Worm (Caenorhabditis elegans) whole organism, young adult: Measurements from ENCODE around the gene F01G4.4.

Experiments used
- B0336.3 ChIP-seq: fragments of 200-800 bp; sonication (Bioruptor generic); IDR thresholded peaks from 2 replicates; pipeline ENCODE4 v1.3.6; 2022; ENCODE audit warnings: missing genetic modification characterization, missing compliant biosample characterization
- F10E7.11 ChIP-seq: sonication (generic microtip); optimal IDR thresholded peaks from 2 replicates; lab custom pipeline; 2017; ENCODE audit warnings: mild to moderate bottlenecking, missing genetic modification characterization, moderate library complexity, missing compliant biosample characterization
- F22D6.2 ChIP-seq: sonication (generic microtip); optimal IDR thresholded peaks from 2 replicates; lab custom pipeline; 2016; ENCODE audit warnings: mild to moderate bottlenecking, missing genetic modification characterization, missing compliant biosample characterization
- F37B4.10 ChIP-seq: fragments of 200-800 bp; sonication (Bioruptor generic); IDR thresholded peaks from 2 replicates; pipeline ENCODE4 v1.3.6; 2022; ENCODE audit warnings: missing genetic modification characterization, missing compliant biosample characterization
- F39B2.1 ChIP-seq: fragments of 200-800 bp; sonication (Bioruptor generic); IDR thresholded peaks from 2 replicates; pipeline ENCODE4 v1.3.6; 2022; ENCODE audit warnings: missing genetic modification reagents, missing genetic modification characterization, missing compliant biosample characterization
- F49E8.2 ChIP-seq: sonication (generic microtip); optimal IDR thresholded peaks from 3 replicates; lab custom pipeline; 2017; ENCODE audit warnings: missing genetic modification characterization, mild to moderate bottlenecking, missing compliant biosample characterization, antibody characterized with exemption, moderate library complexity; ENCODE audit not compliant: insufficient read depth
- K11D2.4 ChIP-seq: fragments of 200-800 bp; sonication (Bioruptor generic); IDR thresholded peaks from 2 replicates; pipeline ENCODE4 v1.3.6; 2022; ENCODE audit warnings: missing genetic modification reagents, missing genetic modification characterization, missing compliant biosample characterization
- Y53G8AR.9 ChIP-seq: fragments of 200-800 bp; sonication (Bioruptor generic); conservative IDR thresholded peaks from 2 replicates; pipeline ENCODE4 v1.3.6; 2022; ENCODE audit warnings: missing genetic modification reagents, missing genetic modification characterization, missing compliant biosample characterization
- Y79H2A.3 ChIP-seq: fragments of 200-800 bp; sonication (Bioruptor generic); conservative IDR thresholded peaks from 2 replicates; pipeline ENCODE4 v1.3.6; 2022; ENCODE audit warnings: missing genetic modification reagents, missing genetic modification characterization, missing compliant biosample characterization
- ZK185.1 ChIP-seq: sonication (generic microtip); optimal IDR thresholded peaks from 2 replicates; lab custom pipeline; 2016; ENCODE audit warnings: mild to moderate bottlenecking, missing genetic modification characterization, missing compliant biosample characterization; ENCODE audit not compliant: poor library complexity, severe bottlenecking
- akir-1 ChIP-seq: fragments of 200-800 bp; sonication (Bioruptor generic); optimal IDR thresholded peaks from 2 replicates; lab custom pipeline; 2018; ENCODE audit warnings: mild to moderate bottlenecking, missing genetic modification characterization, moderate library complexity, missing compliant biosample characterization
- aptf-3 ChIP-seq: fragments of 200-800 bp; sonication (Bioruptor generic); IDR thresholded peaks from 2 replicates; pipeline ENCODE4 v1.3.6; 2022; ENCODE audit warnings: missing genetic modification characterization, missing compliant biosample characterization
- attf-5 ChIP-seq: fragments of 200-800 bp; sonication (Bioruptor generic); optimal IDR thresholded peaks from 2 replicates; lab custom pipeline; 2018; ENCODE audit warnings: mild to moderate bottlenecking, missing genetic modification characterization, missing compliant biosample characterization
- ccch-3 ChIP-seq: fragments of 200-800 bp; sonication (Bioruptor generic); optimal IDR thresholded peaks from 2 replicates; lab custom pipeline; 2018; ENCODE audit warnings: mild to moderate bottlenecking, missing genetic modification characterization, missing compliant biosample characterization
- die-1 ChIP-seq: sonication (generic microtip); optimal IDR thresholded peaks from 2 replicates; lab custom pipeline; 2016; ENCODE audit warnings: missing genotype, mild to moderate bottlenecking, missing genetic modification characterization, missing compliant biosample characterization
- dpff-1 ChIP-seq: sonication (generic microtip); optimal IDR thresholded peaks from 2 replicates; lab custom pipeline; 2017; ENCODE audit warnings: mild to moderate bottlenecking, missing genetic modification characterization, missing compliant biosample characterization
- dpl-1 ChIP-seq: fragments of 150-350 bp; optimal IDR thresholded peaks from 2 replicates; lab custom pipeline; 2014; ENCODE audit warnings: missing biosample characterization, missing genetic modification reagents, missing genetic modification characterization
- egl-18 ChIP-seq: fragments of 200-800 bp; sonication (Bioruptor generic); IDR thresholded peaks from 2 replicates; pipeline ENCODE4 v1.3.6; 2022; ENCODE audit warnings: missing genetic modification reagents, missing genetic modification characterization, missing compliant biosample characterization
- ets-4 ChIP-seq: fragments of 200-800 bp; sonication (Bioruptor generic); optimal IDR thresholded peaks from 2 replicates; lab custom pipeline; 2018; ENCODE audit warnings: mild to moderate bottlenecking, missing genetic modification characterization, missing compliant biosample characterization
- fkh-3 ChIP-seq: sonication (generic microtip); optimal IDR thresholded peaks from 2 replicates; lab custom pipeline; 2016; ENCODE audit warnings: mild to moderate bottlenecking, missing genetic modification characterization, missing compliant biosample characterization
- hlh-12 ChIP-seq: sonication (generic microtip); optimal IDR thresholded peaks from 2 replicates; lab custom pipeline; 2016; ENCODE audit warnings: missing genetic modification characterization, missing compliant biosample characterization
- hmg-1.2 ChIP-seq: fragments of 200-800 bp; sonication (Bioruptor generic); IDR thresholded peaks from 2 replicates; pipeline ENCODE4 v1.3.6; 2022; ENCODE audit warnings: missing genetic modification reagents, missing genetic modification characterization, missing compliant biosample characterization
- let-526 ChIP-seq: fragments of 200-800 bp; sonication (Bioruptor generic); IDR thresholded peaks from 2 replicates; pipeline ENCODE4 v1.3.6; 2022; ENCODE audit warnings: missing genetic modification reagents, missing genetic modification characterization, missing compliant biosample characterization
- lin-26 ChIP-seq: fragments of 200-800 bp; sonication (Bioruptor generic); IDR thresholded peaks from 2 replicates; pipeline ENCODE4 v1.3.6; 2022; ENCODE audit warnings: missing genetic modification reagents, missing genetic modification characterization, missing compliant biosample characterization
- lin-40 ChIP-seq: sonication (generic microtip); optimal IDR thresholded peaks from 2 replicates; lab custom pipeline; 2016; ENCODE audit warnings: missing genetic modification characterization, mild to moderate bottlenecking, missing compliant biosample characterization, missing genotype, missing genetic modification reagents
- lin-54 ChIP-seq: fragments of 200-800 bp; sonication (Bioruptor generic); optimal IDR thresholded peaks from 2 replicates; lab custom pipeline; 2018; ENCODE audit warnings: mild to moderate bottlenecking, missing genetic modification characterization, missing compliant biosample characterization
- lir-1 ChIP-seq: fragments of 200-800 bp; sonication (Bioruptor generic); conservative IDR thresholded peaks from 2 replicates; pipeline ENCODE4 v1.3.6; 2022; ENCODE audit warnings: missing genetic modification reagents, missing genetic modification characterization, missing compliant biosample characterization
- madf-6 ChIP-seq: fragments of 200-800 bp; sonication (Bioruptor generic); IDR thresholded peaks from 2 replicates; pipeline ENCODE4 v1.3.6; 2022; ENCODE audit warnings: missing genetic modification reagents, missing genetic modification characterization, missing compliant biosample characterization
- mcd-1 ChIP-seq: fragments of 200-800 bp; sonication (Bioruptor generic); IDR thresholded peaks from 2 replicates; pipeline ENCODE4 v1.3.6; 2022; ENCODE audit warnings: missing genetic modification reagents, missing genetic modification characterization, missing compliant biosample characterization
- mes-4 ChIP-seq: sonication (generic microtip); optimal IDR thresholded peaks from 2 replicates; lab custom pipeline; 2016; ENCODE audit warnings: missing genotype, missing genetic modification characterization, missing compliant biosample characterization
- mxl-1 ChIP-seq: sonication (generic microtip); optimal IDR thresholded peaks from 2 replicates; lab custom pipeline; 2016; ENCODE audit warnings: missing genetic modification characterization, missing compliant biosample characterization
- nfya-1 ChIP-seq: sonication (generic microtip); optimal IDR thresholded peaks from 2 replicates; lab custom pipeline; 2017; ENCODE audit warnings: antibody characterized with exemption, missing compliant biosample characterization, missing genetic modification characterization, borderline replicate concordance; ENCODE audit not compliant: insufficient read depth
- nfya-2 ChIP-seq: fragments of 200-800 bp; sonication (Bioruptor generic); IDR thresholded peaks from 2 replicates; pipeline ENCODE4 v1.3.6; 2022; ENCODE audit warnings: missing genetic modification reagents, missing genetic modification characterization, missing compliant biosample characterization
- nhr-179 ChIP-seq: sonication (generic microtip); optimal IDR thresholded peaks from 2 replicates; lab custom pipeline; 2016; ENCODE audit warnings: mild to moderate bottlenecking, missing genetic modification characterization, missing compliant biosample characterization
- nhr-27 ChIP-seq: fragments of 200-800 bp; sonication (Bioruptor generic); optimal IDR thresholded peaks from 2 replicates; lab custom pipeline; 2018; ENCODE audit warnings: mild to moderate bottlenecking, missing genetic modification characterization, moderate library complexity, missing compliant biosample characterization
- repo-1 ChIP-seq: sonication (generic microtip); optimal IDR thresholded peaks from 2 replicates; lab custom pipeline; 2017; ENCODE audit warnings: mild to moderate bottlenecking, missing genetic modification characterization, missing compliant biosample characterization
- snpc-1.1 ChIP-seq: sonication (generic microtip); optimal IDR thresholded peaks from 2 replicates; lab custom pipeline; 2017; ENCODE audit warnings: missing genetic modification characterization, mild to moderate bottlenecking, missing compliant biosample characterization, antibody characterized with exemption, moderate library complexity, missing genotype, missing genetic modification reagents; ENCODE audit not compliant: insufficient read depth
- somi-1 ChIP-seq: fragments of 200-800 bp; sonication (Bioruptor generic); optimal IDR thresholded peaks from 2 replicates; lab custom pipeline; 2018; ENCODE audit warnings: mild to moderate bottlenecking, missing genetic modification characterization, missing compliant biosample characterization
- tbp1 ChIP-seq: fragments of 200-800 bp; sonication (Bioruptor generic); optimal IDR thresholded peaks from 2 replicates; lab custom pipeline; 2018; ENCODE audit warnings: mild to moderate bottlenecking, missing genetic modification characterization, missing compliant biosample characterization
- unc-130 ChIP-seq: sonication (generic microtip); optimal IDR thresholded peaks from 2 replicates; lab custom pipeline; 2016; ENCODE audit warnings: missing genetic modification reagents, missing genetic modification characterization, missing compliant biosample characterization
- xnd-1 ChIP-seq: sonication (generic microtip); optimal IDR thresholded peaks from 2 replicates; lab custom pipeline; 2016; ENCODE audit warnings: missing genotype, missing genetic modification reagents, missing genetic modification characterization, missing compliant biosample characterization
- zfh-2 ChIP-seq: fragments of 200-800 bp; sonication (Bioruptor generic); conservative IDR thresholded peaks from 2 replicates; pipeline ENCODE4 v1.3.6; 2022; ENCODE audit warnings: missing genetic modification reagents, missing genetic modification characterization, missing compliant biosample characterization
- zim-3 ChIP-seq: sonication (generic microtip); optimal IDR thresholded peaks from 2 replicates; lab custom pipeline; 2017; ENCODE audit warnings: mild to moderate bottlenecking, missing genetic modification characterization, moderate library complexity, missing compliant biosample characterization
- ztf-26 ChIP-seq: sonication (generic microtip); optimal IDR thresholded peaks from 2 replicates; lab custom pipeline; 2017; ENCODE audit warnings: missing genetic modification characterization, missing compliant biosample characterization

The F01G4.4 gene

ce11 chrIV:11148788-11149366 lies 5.7 kb downstream of the F01G4.4 start (continued):
- TF ChIP-seq madf-6 (GFP tag; lab: Robert Waterston, UW): 0 out of 2 replicates have a peak, but pooled peaks have one; percentile 22
- no peak for TF ChIP-seq egl-18 (GFP tag; lab: Robert Waterston, UW)
- TF ChIP-seq tbp1 (GFP tag; lab: Kevin White, UChicago): peak; percentile 11
- TF ChIP-seq attf-5 (GFP tag; lab: Kevin White, UChicago): peak; percentile 47
- peak; percentile 30 for TF ChIP-seq die-1 (tag; lab: Kevin White, UChicago)
- no peak for TF ChIP-seq nfya-1 (tag; lab: Kevin White, UChicago)
- TF ChIP-seq lin-54 (GFP tag; lab: Kevin White, UChicago): no peak

ce11 chrIV:11149454-11150163 lies 6.5 kb downstream of the F01G4.4 start, which contains the start of the genes F01G4.6 and pfd-1:
Gene F01G4.6, minus strand, starts transcription at chrIV:11149504.
Gene pfd-1, plus strand, starts transcription at chrIV:11150113.
- no peak for TF ChIP-seq F10E7.11 (tag; lab: Kevin White, UChicago)
- TF ChIP-seq K11D2.4: peak; percentile 88
- TF ChIP-seq nhr-179 (tag; lab: Kevin White, UChicago): no peak
- TF ChIP-seq zfh-2: 0 out of 2 replicates have a peak, but pooled peaks have one; percentile 13
- no peak for TF ChIP-seq unc-130 (GFP tag; lab: Kevin White, UChicago)
- TF ChIP-seq ets-4: no peak
- TF ChIP-seq mes-4 (tag; lab: Kevin White, UChicago): no peak
- no peak for TF ChIP-seq snpc-1.1 (tag; lab: Kevin White, UChicago)
- peak; percentile 85 for TF ChIP-seq Y53G8AR.9
- peak; percentile 85 for TF ChIP-seq mcd-1
- TF ChIP-seq mxl-1 (tag; lab: Kevin White, UChicago): no peak
- peak; percentile 54 for TF ChIP-seq lir-1
- peak; percentile 1 for TF ChIP-seq somi-1 (GFP tag; lab: Kevin White, UChicago)
- peak; percentile 65 for TF ChIP-seq ztf-26 (tag; lab: Kevin White, UChicago)
- peak; percentile 65; the same call in 1 of the 2 replicates for TF ChIP-seq hmg-1.2 (GFP tag; lab: Robert Waterston, UW)
- TF ChIP-seq dpl-1 (GFP tag; lab: Kevin White, UChicago): peak; percentile 43
- 0 out of 2 replicates have a peak, but pooled peaks have one; percentile 64 for TF ChIP-seq B0336.3 (GFP tag; lab: Robert Waterston, UW)
- TF ChIP-seq F22D6.2: peak; percentile 23
- TF ChIP-seq F39B2.1 (GFP tag; lab: Robert Waterston, UW): no peak
- peak; percentile 85 for TF ChIP-seq madf-6 (GFP tag; lab: Robert Waterston, UW)
- peak; percentile 59 for TF ChIP-seq attf-5 (GFP tag; lab: Kevin White, UChicago)
- no peak for TF ChIP-seq akir-1 (GFP tag; lab: Kevin White, UChicago)
- no peak for TF ChIP-seq lin-26 (GFP tag; lab: Robert Waterston, UW)
- TF ChIP-seq aptf-3 (GFP tag; lab: Robert Waterston, UW): no peak
- TF ChIP-seq F37B4.10 (GFP tag; lab: Robert Waterston, UW): no peak
- TF ChIP-seq xnd-1: peak; percentile 42
- no peak for TF ChIP-seq nfya-1 (tag; lab: Kevin White, UChicago)
- TF ChIP-seq ZK185.1 (tag; lab: Kevin White, UChicago): peak; percentile 85
- no peak for TF ChIP-seq ccch-3
- TF ChIP-seq F49E8.2 (tag; lab: Kevin White, UChicago): no peak
- peak; percentile 85 for TF ChIP-seq lin-40 (tag; lab: Kevin White, UChicago)
- TF ChIP-seq repo-1: peak; percentile 37
- TF ChIP-seq fkh-3 (tag; lab: Kevin White, UChicago): no peak
- no peak for TF ChIP-seq let-526 (GFP tag; lab: Robert Waterston, UW)
- TF ChIP-seq nfya-2 (GFP tag; lab: Robert Waterston, UW): no peak
- TF ChIP-seq nhr-27 (tag; lab: Kevin White, UChicago): no peak
- no peak for TF ChIP-seq dpff-1 (tag; lab: Kevin White, UChicago)
- TF ChIP-seq Y79H2A.3 (GFP tag; lab: Robert Waterston, UW): no peak
- TF ChIP-seq zim-3: no peak
- TF ChIP-seq hlh-12 (tag; lab: Kevin White, UChicago): no peak
